Fruit fly (Drosophila melanogaster) whole organism: ENCODE measurements around the gene xmas.

Source experiments
- CG8478 ChIP-seq: fragments of >200 bp; optimal IDR thresholded peaks from 2 replicates; lab custom pipeline; 2018; ENCODE audit warnings: inconsistent platforms
- Dll ChIP-seq: fragments of >200 bp; optimal IDR thresholded peaks from 2 replicates; lab custom pipeline; 2017
- pan ChIP-seq: fragments of >200 bp; optimal IDR thresholded peaks from 2 replicates; lab custom pipeline; 2017
- psq ChIP-seq: fragments of >200 bp; optimal IDR thresholded peaks from 2 replicates; lab custom pipeline; 2017
- usp ChIP-seq: fragments of >200 bp; optimal IDR thresholded peaks from 2 replicates; lab custom pipeline; 2017; ENCODE audit warnings: missing biosample characterization, missing genetic modification characterization, mixed read lengths

dm6 chrX:17206046-17206445 is 46.9 kb upstream of the xmas start, which contains the start of gene CG32564:
- TF ChIP-seq Dll (lab: Kevin White, UChicago) (no peak), psq (lab: Kevin White, UChicago) (no peak), pan (no peak), CG8478 (lab: Kevin White, UChicago) (no peak), usp (GFP tag; lab: Kevin White, UChicago) (no peak)
